Worm (Caenorhabditis elegans) whole organism, L1 larva: ENCODE results near the gene mmad-1.
A peak's percentile ranks its signal among the peaks of the same experiment; 100 is the strongest.

Experiments used
- C16A3.4 ChIP-seq: fragments of 150-350 bp; optimal IDR thresholded peaks from 2 replicates; lab custom pipeline; 2014; ENCODE audit warnings: missing biosample characterization, missing genetic modification characterization
- C34B4.2 ChIP-seq: sonication (generic microtip); optimal IDR thresholded peaks from 2 replicates; lab custom pipeline; 2017; ENCODE audit warnings: mild to moderate bottlenecking, missing genetic modification characterization, missing compliant biosample characterization
- F16B12.6 ChIP-seq: fragments of 150-350 bp; optimal IDR thresholded peaks from 2 replicates; lab custom pipeline; 2014; ENCODE audit warnings: missing biosample characterization, missing genetic modification characterization
- Y116A8C.19 ChIP-seq: sonication (generic microtip); optimal IDR thresholded peaks from 2 replicates; lab custom pipeline; 2016; ENCODE audit warnings: missing compliant biosample characterization, missing genetic modification characterization, borderline replicate concordance
- aha-1 ChIP-seq: fragments of 150-350 bp; optimal IDR thresholded peaks from 2 replicates; lab custom pipeline; 2014; ENCODE audit warnings: missing biosample characterization, missing genetic modification characterization
- ceh-8 ChIP-seq: fragments of 200-800 bp; sonication (Bioruptor generic); optimal IDR thresholded peaks from 2 replicates; lab custom pipeline; 2018; ENCODE audit warnings: mild to moderate bottlenecking, missing genetic modification characterization, moderate library complexity, missing compliant biosample characterization
- ceh-82 ChIP-seq, 3 experiments: fragments of 150-350 bp in 1 of 3; sonication (generic microtip) in 2 of 3; optimal IDR thresholded peaks; 2 replicates each; lab custom pipeline; 2014 to 2017; ENCODE audit warnings: missing biosample characterization in 3 of 3, missing genetic modification characterization in 3 of 3
- dsc-1 ChIP-seq: sonication (generic microtip); optimal IDR thresholded peaks from 2 replicates; lab custom pipeline; 2016; ENCODE audit warnings: mild to moderate bottlenecking, missing genetic modification characterization, missing compliant biosample characterization
- efl-3 ChIP-seq: fragments of 200-800 bp; sonication (Bioruptor generic); optimal IDR thresholded peaks from 2 replicates; lab custom pipeline; 2018; ENCODE audit warnings: mild to moderate bottlenecking, missing genetic modification characterization, missing compliant biosample characterization
- egl-13 ChIP-seq: sonication (generic microtip); optimal IDR thresholded peaks from 2 replicates; lab custom pipeline; 2016; ENCODE audit warnings: missing genotype, missing genetic modification reagents, missing genetic modification characterization, missing compliant biosample characterization
- ets-5 ChIP-seq: fragments of 200-800 bp; sonication (Bioruptor generic); IDR thresholded peaks from 2 replicates; pipeline ENCODE4 v1.3.6; 2022; ENCODE audit warnings: missing genetic modification characterization, missing compliant biosample characterization
- fkh-10 ChIP-seq: sonication (generic microtip); optimal IDR thresholded peaks from 2 replicates; lab custom pipeline; 2017; ENCODE audit warnings: missing biosample characterization, missing genetic modification reagents, missing genetic modification characterization
- fos-1 ChIP-seq: fragments of 150-350 bp; optimal IDR thresholded peaks from 2 replicates; lab custom pipeline; 2014; ENCODE audit warnings: missing biosample characterization, missing genetic modification characterization
- grh-1 ChIP-seq: fragments of 200-800 bp; sonication (Bioruptor generic); IDR thresholded peaks from 2 replicates; pipeline ENCODE4 v1.3.6; 2022; ENCODE audit warnings: missing genetic modification reagents, missing genetic modification characterization, missing compliant biosample characterization
- hlh-17 ChIP-seq: fragments of 200-800 bp; sonication (Bioruptor generic); optimal IDR thresholded peaks from 2 replicates; lab custom pipeline; 2018; ENCODE audit warnings: missing genetic modification characterization, mild to moderate bottlenecking, missing compliant biosample characterization, moderate library complexity, borderline replicate concordance
- isw-1 ChIP-seq: fragments of 200-800 bp; sonication (Bioruptor generic); IDR thresholded peaks from 2 replicates; pipeline ENCODE4 v1.3.6; 2022; ENCODE audit warnings: missing genetic modification characterization, missing compliant biosample characterization
- lin-13 ChIP-seq: fragments of 150-350 bp; optimal IDR thresholded peaks from 2 replicates; lab custom pipeline; 2014; ENCODE audit warnings: missing biosample characterization, missing genetic modification reagents, missing genetic modification characterization
- lin-15B ChIP-seq: fragments of 150-350 bp; sonication (generic microtip); optimal IDR thresholded peaks from 3 replicates; lab custom pipeline; 2014; ENCODE audit warnings: missing biosample characterization, missing genetic modification characterization
- lin-35 ChIP-seq, 2 experiments: fragments of 150-350 bp; optimal IDR thresholded peaks; 2 replicates each; lab custom pipeline; 2014; ENCODE audit warnings: missing biosample characterization in 2 of 2, missing genetic modification characterization in 2 of 2, missing genetic modification reagents in 2 of 2
- lsy-2 ChIP-seq, 2 experiments: fragments of 150-350 bp; optimal IDR thresholded peaks; 2 replicates each; lab custom pipeline; 2014; ENCODE audit warnings: missing biosample characterization in 2 of 2, missing genetic modification characterization in 2 of 2
- mab-9 ChIP-seq: fragments of 200-800 bp; sonication (Bioruptor generic); IDR thresholded peaks from 2 replicates; pipeline ENCODE4 v1.3.6; 2022; ENCODE audit warnings: missing genetic modification reagents, missing genetic modification characterization, missing compliant biosample characterization
- mdl-1 ChIP-seq, 2 experiments: fragments of 150-350 bp; optimal IDR thresholded peaks; 2 replicates each; lab custom pipeline; 2014 to 2017; ENCODE audit warnings: missing biosample characterization in 2 of 2, missing genetic modification characterization in 2 of 2, inconsistent platforms in 1 of 2
- mef-2 ChIP-seq: fragments of 150-350 bp; optimal IDR thresholded peaks from 2 replicates; lab custom pipeline; 2014; ENCODE audit warnings: missing biosample characterization, missing genetic modification characterization
- nhr-12 ChIP-seq: sonication (generic microtip); optimal IDR thresholded peaks from 2 replicates; lab custom pipeline; 2017; ENCODE audit warnings: missing biosample characterization, missing genetic modification characterization
- nhr-237 ChIP-seq: fragments of 150-350 bp; optimal IDR thresholded peaks from 2 replicates; lab custom pipeline; 2014; ENCODE audit warnings: missing biosample characterization, missing genetic modification characterization
- nhr-84 ChIP-seq: sonication (generic microtip); optimal IDR thresholded peaks from 2 replicates; lab custom pipeline; 2017; ENCODE audit warnings: missing biosample characterization, missing genetic modification characterization
- nhr-85 ChIP-seq: sonication (generic microtip); peaks from one replicate; lab custom pipeline; 2016; ENCODE audit warnings: missing genetic modification characterization, inconsistent platforms, missing compliant biosample characterization
- pag-3 ChIP-seq: sonication (generic microtip); optimal IDR thresholded peaks from 2 replicates; lab custom pipeline; 2017; ENCODE audit warnings: missing genetic modification characterization, mild to moderate bottlenecking, missing compliant biosample characterization, antibody characterized with exemption, borderline replicate concordance; ENCODE audit not compliant: insufficient read depth
- pax-3 ChIP-seq: fragments of 200-800 bp; sonication (Bioruptor generic); optimal IDR thresholded peaks from 2 replicates; lab custom pipeline; 2018; ENCODE audit warnings: mild to moderate bottlenecking, missing genetic modification characterization, moderate library complexity, missing compliant biosample characterization
- rnt-1 ChIP-seq: sonication (generic microtip); optimal IDR thresholded peaks from 2 replicates; lab custom pipeline; 2016; ENCODE audit warnings: mild to moderate bottlenecking, missing genetic modification characterization, moderate library complexity, missing compliant biosample characterization
- skn-1 ChIP-seq: fragments of 150-350 bp; optimal IDR thresholded peaks from 2 replicates; lab custom pipeline; 2014; ENCODE audit warnings: missing biosample characterization, missing genetic modification characterization
- snpc-4 ChIP-seq: fragments of 150-350 bp; optimal IDR thresholded peaks from 2 replicates; lab custom pipeline; 2014; ENCODE audit warnings: missing biosample characterization, missing genetic modification characterization
- snu-23 ChIP-seq: sonication (generic microtip); optimal IDR thresholded peaks from 2 replicates; lab custom pipeline; 2016; ENCODE audit warnings: missing genetic modification characterization, missing compliant biosample characterization
- sptf-1 ChIP-seq: fragments of 150-350 bp; optimal IDR thresholded peaks from 2 replicates; lab custom pipeline; 2014; ENCODE audit warnings: missing biosample characterization, missing genetic modification characterization
- sup-37 ChIP-seq: fragments of 200-800 bp; sonication (Bioruptor generic); optimal IDR thresholded peaks from 2 replicates; lab custom pipeline; 2018; ENCODE audit warnings: mild to moderate bottlenecking, missing genetic modification characterization, missing compliant biosample characterization
- tbx-2 ChIP-seq: sonication (generic microtip); optimal IDR thresholded peaks from 2 replicates; lab custom pipeline; 2016; ENCODE audit warnings: missing genetic modification characterization, missing compliant biosample characterization
- tlp-1 ChIP-seq: fragments of 150-350 bp; optimal IDR thresholded peaks from 2 replicates; lab custom pipeline; 2014; ENCODE audit warnings: missing biosample characterization, missing genetic modification characterization
- unc-30 ChIP-seq: sonication (generic microtip); optimal IDR thresholded peaks from 2 replicates; lab custom pipeline; 2017; ENCODE audit warnings: missing biosample characterization, missing genetic modification characterization
- unc-62 ChIP-seq: fragments of 150-350 bp; optimal IDR thresholded peaks from 2 replicates; lab custom pipeline; 2014; ENCODE audit warnings: missing biosample characterization, missing genetic modification reagents, missing genetic modification characterization
- unc-98 ChIP-seq: fragments of 200-800 bp; sonication (Bioruptor generic); IDR thresholded peaks from 2 replicates; pipeline ENCODE4 v1.3.6; 2022; ENCODE audit warnings: missing genetic modification characterization, missing compliant biosample characterization
- zip-4 ChIP-seq: fragments of 200-800 bp; sonication (Bioruptor generic); optimal IDR thresholded peaks from 2 replicates; lab custom pipeline; 2018; ENCODE audit warnings: mild to moderate bottlenecking, missing genetic modification characterization, moderate library complexity, missing compliant biosample characterization

Gene mmad-1

DNA sequence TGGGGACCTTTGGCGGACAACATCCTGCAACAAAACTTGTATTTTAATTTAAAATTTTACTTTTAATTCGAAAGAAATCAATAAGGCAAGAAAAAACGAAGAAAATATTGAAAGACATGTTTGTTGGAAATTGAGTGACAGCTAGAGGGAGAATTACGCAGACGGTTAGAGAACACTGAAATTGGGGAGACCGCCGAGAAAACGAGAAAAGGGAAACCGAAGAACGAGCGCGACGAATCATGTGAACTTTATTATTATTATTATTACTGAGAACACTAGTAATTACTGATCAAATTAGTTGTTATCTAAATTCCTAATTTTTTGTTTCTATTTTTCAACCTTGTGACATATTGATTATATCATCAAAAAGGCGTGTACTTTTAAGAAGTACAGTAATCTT lies at the start of gene mmad-1 (continued):
- TF ChIP-seq rnt-1 = no peak
- no peak for TF ChIP-seq unc-30 (tag; lab: Kevin White, UChicago)
- peak; percentile 45 to 64 for TF ChIP-seq lin-35 (GFP tag; optimal IDR thresholded peaks at IDR 0.05; lab: Kevin White, UChicago)
- TF ChIP-seq F16B12.6 = no peak
- no peak for TF ChIP-seq pax-3 (tag; lab: Kevin White, UChicago)
- no peak for TF ChIP-seq nhr-84 (tag; lab: Kevin White, UChicago)
- TF ChIP-seq nhr-85 = peak; percentile 75
- TF ChIP-seq nhr-12 (tag; lab: Kevin White, UChicago) = no peak
- no peak for TF ChIP-seq fos-1
- TF ChIP-seq lin-13 (GFP tag; lab: Kevin White, UChicago) = peak; percentile 2
- peak; percentile 10 for TF ChIP-seq ceh-8
- TF ChIP-seq unc-62 (GFP tag; lab: Kevin White, UChicago) = no peak
- TF ChIP-seq tlp-1 (tag; lab: Kevin White, UChicago) = no peak
- TF ChIP-seq skn-1 (tag; lab: Kevin White, UChicago) = peak; percentile 4
- TF ChIP-seq aha-1 (tag; lab: Kevin White, UChicago) = no peak
- TF ChIP-seq sup-37 = no peak
- TF ChIP-seq tbx-2 (tag; lab: Kevin White, UChicago) = peak; percentile 60
- peak; percentile 54 for TF ChIP-seq dsc-1 (tag; lab: Kevin White, UChicago)
- TF ChIP-seq hlh-17 (GFP tag; lab: Kevin White, UChicago) = no peak
- peak; percentile 78 for TF ChIP-seq snu-23
- no peak for TF ChIP-seq isw-1 (GFP tag; lab: Robert Waterston, UW)
- no peak for TF ChIP-seq unc-98 (GFP tag; lab: Robert Waterston, UW)
- peak in 1 of 2 experiments; percentile 73 for TF ChIP-seq mdl-1 (tag; optimal IDR thresholded peaks at IDR 0.05; lab: Kevin White, UChicago)
- no peak for TF ChIP-seq fkh-10 (GFP tag; lab: Kevin White, UChicago)
- no peak for TF ChIP-seq Y116A8C.19 (tag; lab: Kevin White, UChicago)
- no peak for TF ChIP-seq nhr-237 (tag; lab: Kevin White, UChicago)
- TF ChIP-seq lsy-2 (tag; optimal IDR thresholded peaks at IDR 0.05; lab: Kevin White, UChicago) = peak; percentile 44 to 52
- no peak for TF ChIP-seq C34B4.2 (tag; lab: Kevin White, UChicago)

ce11 chrIII:13585136-13585535 lies 36.3 kb upstream of the mmad-1 start:
- TF ChIP-seq mab-9 (GFP tag; lab: Robert Waterston, UW) (0 out of 2 replicates have a peak, but pooled peaks have one; percentile 36), grh-1 (GFP tag; lab: Robert Waterston, UW) (peak; percentile 18; the same call in 1 of the 2 replicates), ets-5 (GFP tag; lab: Robert Waterston, UW) (0 out of 2 replicates have a peak, but pooled peaks have one; percentile 76)

ce11 chrIII:13581727-13582126 lies 32.9 kb upstream of the mmad-1 start:
- TF ChIP-seq zip-4 (no peak), aha-1 (tag; lab: Kevin White, UChicago) (no peak), C16A3.4 (tag; lab: Kevin White, UChicago) (no peak), unc-30 (tag; lab: Kevin White, UChicago) (no peak), snpc-4 (no peak), ets-5 (GFP tag; lab: Robert Waterston, UW) (no peak), sptf-1 (tag; lab: Kevin White, UChicago) (no peak), pag-3 (tag; lab: Kevin White, UChicago) (no peak), efl-3 (GFP tag; lab: Kevin White, UChicago) (no peak), tbx-2 (tag; lab: Kevin White, UChicago) (no peak), lin-15B (tag; lab: Kevin White, UChicago) (no peak), egl-13 (no peak), mef-2 (tag; lab: Kevin White, UChicago) (no peak), ceh-82 (tag; optimal IDR thresholded peaks at IDR 0.05; lab: Kevin White, UChicago) (no peak)
